Fruit fly (Drosophila melanogaster): Measurements from ENCODE around the gene CG1637.

The CG1637 gene

DNA sequence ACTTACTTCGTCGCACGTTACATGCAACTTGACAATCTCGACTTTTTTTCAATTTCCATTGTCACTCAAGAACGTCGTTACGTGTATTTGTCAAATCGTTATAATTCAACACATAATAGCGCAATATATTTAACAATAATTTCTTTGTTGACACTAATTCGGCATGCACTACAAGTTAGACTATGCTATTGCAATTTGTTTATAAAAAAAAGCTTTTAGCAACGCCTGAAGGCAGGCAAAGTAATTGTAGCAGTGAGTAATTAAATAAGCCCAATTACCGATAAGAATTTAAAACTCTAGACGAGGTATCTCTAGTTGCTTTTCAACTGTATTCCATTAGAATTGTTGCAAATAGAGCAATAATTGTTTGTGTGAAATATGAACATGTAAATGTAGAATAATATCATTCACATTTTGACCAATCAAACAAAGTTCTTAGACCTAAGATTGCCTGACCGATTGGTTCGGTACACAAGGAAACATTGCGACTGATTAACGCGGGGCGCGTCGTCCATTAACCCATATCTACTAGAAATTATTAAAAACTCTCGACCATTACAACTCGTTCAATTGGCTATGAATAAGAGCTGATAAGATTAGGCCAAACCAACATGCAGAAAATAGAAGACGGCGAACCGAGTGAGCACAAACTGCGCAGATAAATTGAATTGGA is 36.7 kb downstream of the CG1637 start (continued):
- TF ChIP-seq CG4404 (GFP tag; IDR thresholded peaks at IDR 0.05), result no peak
- TF ChIP-seq CG8478 (optimal IDR thresholded peaks at IDR 0.05), result no peak
- no peak for TF ChIP-seq ap (GFP tag; IDR thresholded peaks at IDR 0.05)
- no peak for TF ChIP-seq CG9727 (GFP tag; optimal IDR thresholded peaks at IDR 0.05)
- no peak for TF ChIP-seq CG11560 (tag; IDR thresholded peaks at IDR 0.05)
- TF ChIP-seq h (optimal IDR thresholded peaks at IDR 0.05), result no peak
- no peak for TF ChIP-seq ttk (GFP tag; IDR thresholded peaks at IDR 0.05)
- no peak for TF ChIP-seq Meics (GFP tag; optimal IDR thresholded peaks at IDR 0.05)
- no peak for TF ChIP-seq Camta (GFP tag; optimal IDR thresholded peaks at IDR 0.05)
- no peak for TF ChIP-seq jigr1 (GFP tag; IDR thresholded peaks at IDR 0.05)
- no peak for TF ChIP-seq CG31441 (GFP tag; IDR thresholded peaks at IDR 0.05)
- no peak for TF ChIP-seq CG15514 (GFP tag; optimal IDR thresholded peaks at IDR 0.05)
- no peak for TF ChIP-seq CG18619 (GFP tag; optimal IDR thresholded peaks at IDR 0.05)
- no peak for TF ChIP-seq CG6175 (GFP tag; IDR thresholded peaks at IDR 0.05)
- no peak for TF ChIP-seq Eip74EF (GFP tag; optimal IDR thresholded peaks at IDR 0.05)
- TF ChIP-seq Kr (GFP tag; optimal IDR thresholded peaks at IDR 0.05), result no peak
- peak; percentile 93 for TF ChIP-seq mirr (GFP tag; optimal IDR thresholded peaks at IDR 0.05)
- peak; percentile 27 for TF ChIP-seq sug (tag; optimal IDR thresholded peaks at IDR 0.05)
- no peak for TF ChIP-seq Atf-2 (GFP tag; optimal IDR thresholded peaks at IDR 0.05)
- no peak for TF ChIP-seq pum (GFP tag; optimal IDR thresholded peaks at IDR 0.05)
- peak; percentile 52 for TF ChIP-seq grn (GFP tag; optimal IDR thresholded peaks at IDR 0.05)
- peak; percentile 39 for TF ChIP-seq Med (GFP tag)
- TF ChIP-seq CG17385 (GFP tag; optimal IDR thresholded peaks at IDR 0.05), result no peak
- 0 out of 2 replicates have a peak, but pooled peaks have one; percentile 6 for TF ChIP-seq E2f2 (GFP tag; IDR thresholded peaks at IDR 0.05)
- peak; percentile 14 for TF ChIP-seq Nf-YC (tag; optimal IDR thresholded peaks at IDR 0.05)
- no peak for TF ChIP-seq CkIIα-i1 (GFP tag; IDR thresholded peaks at IDR 0.05)
- no peak for TF ChIP-seq Max (GFP tag; optimal IDR thresholded peaks at IDR 0.05)
- TF ChIP-seq CG11504 (tag; optimal IDR thresholded peaks at IDR 0.05), result no peak
- peak; percentile 98 for TF ChIP-seq exex (tag; optimal IDR thresholded peaks at IDR 0.05)
- no peak for TF ChIP-seq tap (tag; optimal IDR thresholded peaks at IDR 0.05)
- TF ChIP-seq CG4707 (GFP tag; optimal IDR thresholded peaks at IDR 0.05), result no peak
- TF ChIP-seq ab (GFP tag; optimal IDR thresholded peaks at IDR 0.05), result no peak
- TF ChIP-seq chif (GFP tag; optimal IDR thresholded peaks at IDR 0.05), result no peak
- TF ChIP-seq CG1832 (GFP tag; optimal IDR thresholded peaks at IDR 0.05), result no peak
- no peak for TF ChIP-seq CG16863 (GFP tag; optimal IDR thresholded peaks at IDR 0.05)
- TF ChIP-seq Doc3 (GFP tag; IDR thresholded peaks at IDR 0.05; ENCODE audit: partially characterized antibody), result no peak
- TF ChIP-seq esg (GFP tag; conservative IDR thresholded peaks at IDR 0.05), result no peak
- TF ChIP-seq eve (GFP tag; optimal IDR thresholded peaks at IDR 0.05), result no peak
- peak; percentile 41 for TF ChIP-seq CG34376 (GFP tag; optimal IDR thresholded peaks at IDR 0.05)
- TF ChIP-seq CG2116 (GFP tag; optimal IDR thresholded peaks at IDR 0.05), result no peak
- no peak for TF ChIP-seq sc (optimal IDR thresholded peaks at IDR 0.05)
- TF ChIP-seq sc (GFP tag; optimal IDR thresholded peaks at IDR 0.05), result no peak
- TF ChIP-seq CG18011 (GFP tag; optimal IDR thresholded peaks at IDR 0.05), result no peak

All from whole organism, embryonic.